Fruit fly (Drosophila melanogaster) whole organism, embryonic: ENCODE measurements around the gene mask.
A peak's percentile ranks its signal among the peaks of the same experiment; 100 is the strongest.

ENCODE experiments used
- Atf3 ChIP-seq: fragments of 200-800 bp; sonication (Bioruptor generic); optimal IDR thresholded peaks from 3 replicates; lab custom pipeline; 2016; ENCODE audit warnings: missing biosample characterization, missing genetic modification characterization
- Awh ChIP-seq: fragments of 200-800 bp; sonication (Bioruptor generic); IDR thresholded peaks from 2 replicates; pipeline ENCODE4, ENCODE4 v1.3.6; 2022; ENCODE audit warnings: missing biosample characterization, missing genetic modification characterization
- Bgb ChIP-seq: fragments of 200-800 bp; sonication (Bioruptor generic); IDR thresholded peaks from 2 replicates; pipeline ENCODE4 v1.3.6; 2022; ENCODE audit warnings: missing biosample characterization, missing genetic modification characterization; ENCODE audit not compliant: partially characterized antibody
- CG11085 ChIP-seq: fragments of 200-800 bp; sonication (Bioruptor generic); IDR thresholded peaks from 2 replicates; pipeline ENCODE4 v1.3.6; 2022; ENCODE audit warnings: missing biosample characterization, missing genetic modification characterization
- CG11696 ChIP-seq: fragments of 200-800 bp; sonication (Bioruptor generic); IDR thresholded peaks from 2 replicates; pipeline ENCODE4 v1.3.6; 2022; ENCODE audit warnings: missing biosample characterization, missing genetic modification characterization
- CG11723 ChIP-seq: fragments of 200-800 bp; sonication (Bioruptor generic); optimal IDR thresholded peaks from 2 replicates; lab custom pipeline; 2017; ENCODE audit warnings: missing biosample characterization, mild to moderate bottlenecking, missing genetic modification characterization
- CG13624 ChIP-seq: fragments of 200-800 bp; sonication (Bioruptor generic); optimal IDR thresholded peaks from 2 replicates; lab custom pipeline; 2016; ENCODE audit warnings: missing biosample characterization, missing genetic modification characterization
- CG15073 ChIP-seq: fragments of 200-800 bp; sonication (Bioruptor generic); optimal IDR thresholded peaks from 2 replicates; lab custom pipeline; 2016; ENCODE audit warnings: missing biosample characterization, missing genetic modification characterization
- CG15514 ChIP-seq: fragments of 200-800 bp; sonication (Bioruptor generic); optimal IDR thresholded peaks from 3 replicates; lab custom pipeline; 2017; ENCODE audit warnings: missing biosample characterization, missing genetic modification characterization, mild to moderate bottlenecking, moderate library complexity, missing genetic modification reagents
- CG1603 ChIP-seq: fragments of 200-800 bp; sonication (Bioruptor generic); optimal IDR thresholded peaks from 2 replicates; lab custom pipeline; 2019; ENCODE audit warnings: missing biosample characterization, mild to moderate bottlenecking, missing genetic modification characterization, moderate library complexity
- CG17359 ChIP-seq: fragments of 200-800 bp; sonication (Bioruptor generic); optimal IDR thresholded peaks from 3 replicates; lab custom pipeline; 2018; ENCODE audit warnings: missing biosample characterization, mild to moderate bottlenecking, missing genetic modification characterization, moderate library complexity
- CG2129 ChIP-seq: fragments of 200-800 bp; sonication (Bioruptor generic); IDR thresholded peaks from 2 replicates; pipeline ENCODE4 v1.3.6; 2022; ENCODE audit warnings: missing biosample characterization, missing genetic modification characterization; ENCODE audit not compliant: partially characterized antibody
- CG30403 ChIP-seq: fragments of 200-800 bp; sonication (Bioruptor generic); optimal IDR thresholded peaks from 3 replicates; lab custom pipeline; 2016; ENCODE audit warnings: missing biosample characterization, missing genetic modification characterization
- CG3281 ChIP-seq: fragments of 200-800 bp; sonication (Bioruptor generic); optimal IDR thresholded peaks from 3 replicates; lab custom pipeline; 2017; ENCODE audit warnings: missing biosample characterization, mild to moderate bottlenecking, missing genetic modification characterization
- CG34422 ChIP-seq: fragments of 200-800 bp; sonication (Bioruptor generic); IDR thresholded peaks from 3 replicates; pipeline ENCODE4 v1.3.6; 2022; ENCODE audit warnings: missing biosample characterization, missing genetic modification characterization
- CG42726 ChIP-seq: fragments of 200-800 bp; sonication (Bioruptor generic); IDR thresholded peaks from 2 replicates; pipeline ENCODE4 v1.3.6; 2022; ENCODE audit warnings: missing biosample characterization, missing genetic modification characterization; ENCODE audit not compliant: partially characterized antibody
- CG4282 ChIP-seq: fragments of 200-800 bp; sonication (Bioruptor generic); optimal IDR thresholded peaks from 2 replicates; lab custom pipeline; 2016; ENCODE audit warnings: missing biosample characterization, missing genetic modification characterization
- CG8290 ChIP-seq, 3 experiments: fragments of 200-800 bp; sonication (Bioruptor generic); optimal IDR thresholded peaks; 2 replicates each; lab custom pipeline; 2016 to 2019; ENCODE audit warnings: missing biosample characterization in 3 of 3, missing genetic modification characterization in 3 of 3, mild to moderate bottlenecking in 2 of 3, moderate library complexity in 1 of 3
- CG8478 ChIP-seq: fragments of >200 bp; optimal IDR thresholded peaks from 2 replicates; lab custom pipeline; 2018
- CG8924 ChIP-seq: fragments of 200-800 bp; optimal IDR thresholded peaks from 3 replicates; lab custom pipeline; 2019; ENCODE audit warnings: missing biosample characterization, mild to moderate bottlenecking, missing genetic modification characterization, moderate library complexity
- CG9609 ChIP-seq: fragments of 200-800 bp; sonication (Bioruptor generic); optimal IDR thresholded peaks from 3 replicates; lab custom pipeline; 2016; ENCODE audit warnings: missing biosample characterization, missing genetic modification characterization
- Dp ChIP-seq: fragments of 200-800 bp; sonication (Bioruptor generic); optimal IDR thresholded peaks from 2 replicates; lab custom pipeline; 2018; ENCODE audit warnings: missing biosample characterization, mild to moderate bottlenecking, missing genetic modification characterization, moderate library complexity
- Hr39 ChIP-seq: fragments of >200 bp; optimal IDR thresholded peaks from 2 replicates; lab custom pipeline; 2017
- Lhr ChIP-seq: fragments of 200-800 bp; sonication (Bioruptor generic); optimal IDR thresholded peaks from 3 replicates; lab custom pipeline; 2017; ENCODE audit warnings: mild to moderate bottlenecking, missing biosample characterization, missing genetic modification reagents, missing genetic modification characterization
- MESR4 ChIP-seq: fragments of 200-800 bp; sonication (Bioruptor generic); optimal IDR thresholded peaks from 2 replicates; lab custom pipeline; 2018; ENCODE audit warnings: missing biosample characterization, mild to moderate bottlenecking, missing genetic modification characterization, moderate library complexity
- Myb ChIP-seq: fragments of 200-800 bp; sonication (Bioruptor generic); optimal IDR thresholded peaks from 2 replicates; lab custom pipeline; 2016; ENCODE audit warnings: missing biosample characterization, missing genetic modification characterization
- Opbp ChIP-seq: fragments of 200-800 bp; sonication (Bioruptor generic); IDR thresholded peaks from 3 replicates; pipeline ENCODE4 v1.3.6; 2022; ENCODE audit warnings: missing biosample characterization, missing genetic modification characterization; ENCODE audit not compliant: partially characterized antibody
- Rfx ChIP-seq: fragments of 200-800 bp; sonication (Bioruptor generic); IDR thresholded peaks from 2 replicates; pipeline ENCODE4 v1.3.6; 2022; ENCODE audit warnings: missing biosample characterization, missing genetic modification characterization
- YL-1 ChIP-seq: fragments of 200-800 bp; sonication (Bioruptor generic); optimal IDR thresholded peaks from 3 replicates; lab custom pipeline; 2017; ENCODE audit warnings: missing biosample characterization, mild to moderate bottlenecking, missing genetic modification characterization
- amos ChIP-seq: fragments of 200-800 bp; sonication (Bioruptor generic); IDR thresholded peaks from 2 replicates; pipeline ENCODE4 v1.3.6; 2022; ENCODE audit warnings: missing biosample characterization, missing genetic modification characterization; ENCODE audit not compliant: partially characterized antibody
- ato ChIP-seq: fragments of 200-800 bp; sonication (Bioruptor generic); IDR thresholded peaks from 2 replicates; pipeline ENCODE4 v1.3.6; 2022; ENCODE audit warnings: missing biosample characterization, missing genetic modification characterization; ENCODE audit not compliant: partially characterized antibody
- cg ChIP-seq: fragments of 200-800 bp; sonication (Bioruptor generic); optimal IDR thresholded peaks from 3 replicates; lab custom pipeline; 2019; ENCODE audit warnings: missing biosample characterization, mild to moderate bottlenecking, missing genetic modification characterization, moderate library complexity
- h ChIP-seq: fragments of >200 bp; optimal IDR thresholded peaks from 2 replicates; lab custom pipeline; 2017
- hbn ChIP-seq: fragments of 200-800 bp; sonication (Bioruptor generic); IDR thresholded peaks from 2 replicates; pipeline ENCODE4 v1.3.6; 2022; ENCODE audit warnings: missing biosample characterization, missing genetic modification characterization; ENCODE audit not compliant: partially characterized antibody
- kni ChIP-seq: fragments of 200-800 bp; sonication (Bioruptor generic); optimal IDR thresholded peaks from 3 replicates; lab custom pipeline; 2017; ENCODE audit warnings: mild to moderate bottlenecking, missing biosample characterization, missing genetic modification reagents, missing genetic modification characterization
- lilli ChIP-seq: fragments of 200-800 bp; sonication (Bioruptor generic); optimal IDR thresholded peaks from 3 replicates; lab custom pipeline; 2016; ENCODE audit warnings: missing biosample characterization, missing genetic modification characterization
- maf-S ChIP-seq: fragments of 200-800 bp; sonication (Bioruptor generic); optimal IDR thresholded peaks from 2 replicates; lab custom pipeline; 2016; ENCODE audit warnings: missing biosample characterization, missing genetic modification characterization
- mld ChIP-seq: fragments of 200-800 bp; sonication (Bioruptor generic); IDR thresholded peaks from 3 replicates; pipeline ENCODE4 v1.3.6; 2022; ENCODE audit warnings: missing biosample characterization, missing genetic modification characterization; ENCODE audit not compliant: partially characterized antibody
- nerfin-2 ChIP-seq: fragments of 200-800 bp; sonication (Bioruptor generic); IDR thresholded peaks from 2 replicates; pipeline ENCODE4 v1.3.6; 2022; ENCODE audit warnings: missing biosample characterization, missing genetic modification characterization; ENCODE audit not compliant: partially characterized antibody
- onecut ChIP-seq: fragments of 200-800 bp; sonication (Bioruptor generic); IDR thresholded peaks from 2 replicates; pipeline ENCODE4 v1.3.6; 2022; ENCODE audit warnings: missing biosample characterization, missing genetic modification characterization
- pfk ChIP-seq: fragments of 200-800 bp; sonication (Bioruptor generic); optimal IDR thresholded peaks from 2 replicates; lab custom pipeline; 2018; ENCODE audit warnings: missing biosample characterization, mild to moderate bottlenecking, missing genetic modification characterization, moderate library complexity
- pzg ChIP-seq: fragments of 200-800 bp; sonication (Bioruptor generic); optimal IDR thresholded peaks from 3 replicates; lab custom pipeline; 2018; ENCODE audit warnings: missing biosample characterization, mild to moderate bottlenecking, missing genetic modification characterization, moderate library complexity
- rib ChIP-seq: fragments of 200-800 bp; sonication (Bioruptor generic); IDR thresholded peaks from 2 replicates; pipeline ENCODE4 v1.3.6; 2022; ENCODE audit warnings: missing biosample characterization, missing genetic modification characterization
- sens-2 ChIP-seq: fragments of 200-800 bp; sonication (Bioruptor generic); IDR thresholded peaks from 2 replicates; pipeline ENCODE4 v1.3.6; 2022; ENCODE audit warnings: missing biosample characterization, missing genetic modification characterization
- sna ChIP-seq: fragments of 200-800 bp; sonication (Bioruptor generic); IDR thresholded peaks from 2 replicates; pipeline ENCODE4 v1.3.6; 2022; ENCODE audit warnings: missing biosample characterization, missing genetic modification characterization; ENCODE audit not compliant: partially characterized antibody
- tna ChIP-seq: fragments of 200-800 bp; sonication (Bioruptor generic); IDR thresholded peaks from 2 replicates; pipeline ENCODE4 v1.3.6; 2022; ENCODE audit warnings: missing biosample characterization, missing genetic modification characterization; ENCODE audit not compliant: partially characterized antibody
- vvl ChIP-seq: fragments of 200-800 bp; sonication (Bioruptor generic); IDR thresholded peaks from 2 replicates; pipeline ENCODE4 v1.3.6; 2022; ENCODE audit warnings: missing biosample characterization, missing genetic modification characterization
- wor ChIP-seq: fragments of 200-800 bp; sonication (Bioruptor generic); IDR thresholded peaks from 2 replicates; pipeline ENCODE4 v1.3.6; 2022; ENCODE audit warnings: missing biosample characterization, missing genetic modification characterization
- zen2 ChIP-seq: fragments of 200-800 bp; sonication (Bioruptor generic); IDR thresholded peaks from 3 replicates; pipeline ENCODE4 v1.3.6; 2022; ENCODE audit warnings: missing biosample characterization, missing genetic modification characterization; ENCODE audit not compliant: partially characterized antibody
- zf30C ChIP-seq: fragments of 200-800 bp; sonication (Bioruptor generic); optimal IDR thresholded peaks from 3 replicates; lab custom pipeline; 2018; ENCODE audit warnings: missing biosample characterization, mild to moderate bottlenecking, missing genetic modification characterization

The mask gene

dm6 chr3R:24229870-24230422, 416 bp upstream of the mask start, which contains the start of gene Spase22-23 (continued):
- peak; percentile 89 for TF ChIP-seq CG2129 (GFP tag; lab: Robert Waterston, UW)
- TF ChIP-seq zen2 (GFP tag; lab: Robert Waterston, UW): peak; percentile 92
- peak; percentile 53 for TF ChIP-seq CG1603 (tag; lab: Kevin White, UChicago)
- peak; percentile 92 for TF ChIP-seq hbn (GFP tag; lab: Robert Waterston, UW)
- no peak for TF ChIP-seq CG11723 (GFP tag; lab: Kevin White, UChicago)
- no peak for TF ChIP-seq CG9609 (GFP tag; lab: Kevin White, UChicago)
- TF ChIP-seq lilli (GFP tag; lab: Kevin White, UChicago): no peak
- TF ChIP-seq Rfx: peak; percentile 24; the same call in 1 of the 2 replicates
- no peak for TF ChIP-seq CG8290 (GFP tag; optimal IDR thresholded peaks at IDR 0.05; lab: Kevin White, UChicago)
- TF ChIP-seq CG8290 (tag; optimal IDR thresholded peaks at IDR 0.05; lab: Kevin White, UChicago): peak in 1 of 2 experiments; percentile 54
- no peak for TF ChIP-seq onecut
- TF ChIP-seq CG8924 (tag; lab: Kevin White, UChicago): peak; percentile 16
- peak; percentile 10 for TF ChIP-seq CG15073
- TF ChIP-seq kni (GFP tag; lab: Kevin White, UChicago): no peak
- peak; percentile 87 for TF ChIP-seq tna (GFP tag; lab: Robert Waterston, UW)
- TF ChIP-seq ato (GFP tag; lab: Robert Waterston, UW): peak; percentile 89
- TF ChIP-seq nerfin-2 (GFP tag; lab: Robert Waterston, UW): peak; percentile 89
- peak; percentile 82 for TF ChIP-seq sna (GFP tag; lab: Robert Waterston, UW)
- TF ChIP-seq maf-S (GFP tag; lab: Kevin White, UChicago): no peak
- peak; percentile 51 for TF ChIP-seq Myb (GFP tag; lab: Kevin White, UChicago)
- no peak for TF ChIP-seq zf30C (GFP tag; lab: Kevin White, UChicago)
- TF ChIP-seq Bgb (GFP tag; lab: Robert Waterston, UW): peak; percentile 94
- TF ChIP-seq mld (GFP tag; lab: Robert Waterston, UW): peak; percentile 97
- TF ChIP-seq CG17359 (tag; lab: Kevin White, UChicago): no peak
- TF ChIP-seq CG11696 (GFP tag; lab: Robert Waterston, UW): no peak
- TF ChIP-seq Opbp (GFP tag; lab: Robert Waterston, UW): peak; percentile 96
- peak; percentile 97 for TF ChIP-seq amos (GFP tag; lab: Robert Waterston, UW)
- peak; percentile 17; the same call in 1 of the 3 replicates for TF ChIP-seq CG34422 (GFP tag; lab: Robert Waterston, UW)
- no peak for TF ChIP-seq CG11085 (GFP tag; lab: Robert Waterston, UW)
- TF ChIP-seq MESR4 (GFP tag; lab: Kevin White, UChicago): peak; percentile 82
- peak; percentile 94 for TF ChIP-seq CG42726 (GFP tag; lab: Robert Waterston, UW)
- no peak for TF ChIP-seq h (lab: Kevin White, UChicago)

DNA sequence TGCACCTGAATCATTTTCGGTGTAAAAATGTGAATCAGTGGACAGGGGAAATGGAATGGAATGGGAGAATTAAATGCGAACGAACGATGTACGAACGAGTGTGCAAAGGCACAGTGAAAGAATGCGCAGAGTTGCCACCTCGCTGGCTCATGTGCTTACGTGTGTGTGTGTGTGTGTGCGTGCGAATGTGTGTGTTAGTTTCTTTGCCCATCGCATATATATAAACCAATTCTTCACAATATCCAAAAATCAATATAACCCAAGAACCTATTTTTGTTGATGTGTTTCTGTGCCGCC, 792 bp downstream of the mask start:
- TF ChIP-seq Dp (GFP tag; lab: Kevin White, UChicago) (no peak), Awh (GFP tag; lab: Robert Waterston, UW) (no peak), CG8478 (lab: Kevin White, UChicago) (no peak), CG30403 (GFP tag; lab: Kevin White, UChicago) (no peak), sens-2 (GFP tag; lab: Robert Waterston, UW) (no peak), CG15514 (GFP tag; lab: Kevin White, UChicago) (peak; percentile 30), vvl (GFP tag; lab: Robert Waterston, UW) (0 out of 2 replicates have a peak, but pooled peaks have one; percentile 20), Lhr (GFP tag; lab: Kevin White, UChicago) (no peak), pfk (peak; percentile 36), CG13624 (GFP tag; lab: Kevin White, UChicago) (peak; percentile 21), wor (no peak), pzg (peak; percentile 25), CG3281 (no peak), rib (GFP tag; lab: Robert Waterston, UW) (0 out of 2 replicates have a peak, but pooled peaks have one; percentile 16), YL-1 (no peak), Atf3 (GFP tag; lab: Kevin White, UChicago) (no peak), cg (peak; percentile 93), Hr39 (lab: Kevin White, UChicago) (no peak), CG4282 (GFP tag; lab: Kevin White, UChicago) (peak; percentile 6)
